Fruit fly (Drosophila melanogaster): ENCODE data around the gene CG31560.

dm6 chr3R:6329774-6330298, 20.1 kb downstream of the CG31560 start, which contains the start of gene Osi18:
- no peak for TF ChIP-seq CTCF (optimal IDR thresholded peaks at IDR 0.05)
- no peak for TF ChIP-seq CG8478 (optimal IDR thresholded peaks at IDR 0.05)

Data from S2 (cell line).